Fruit fly (Drosophila melanogaster) whole organism, wandering third instar larva: Measurements from ENCODE around the gene Ance-3.

Experiments used
- Abd-B ChIP-seq: fragments of >200 bp; optimal IDR thresholded peaks from 2 replicates; lab custom pipeline; 2017; ENCODE audit warnings: missing biosample characterization, missing genetic modification characterization
- CG9705 ChIP-seq: fragments of 200-800 bp; sonication (Bioruptor generic); optimal IDR thresholded peaks from 2 replicates; lab custom pipeline; 2018; ENCODE audit warnings: missing biosample characterization, mild to moderate bottlenecking, missing genetic modification characterization
- GATAd ChIP-seq: sonication (Bioruptor generic); optimal IDR thresholded peaks from 2 replicates; lab custom pipeline; 2016; ENCODE audit warnings: missing biosample characterization, missing genetic modification characterization
- HLH106 ChIP-seq: fragments of 200-800 bp; optimal IDR thresholded peaks from 3 replicates; lab custom pipeline; 2019; ENCODE audit warnings: missing biosample characterization, mild to moderate bottlenecking, missing genetic modification characterization, moderate library complexity
- Hnf4 ChIP-seq: fragments of 200-800 bp; sonication (Bioruptor generic); optimal IDR thresholded peaks from 2 replicates; lab custom pipeline; 2016; ENCODE audit warnings: missing biosample characterization, mild to moderate bottlenecking, missing genetic modification characterization
- Hr78 ChIP-seq: fragments of >200 bp; optimal IDR thresholded peaks from 2 replicates; lab custom pipeline; 2017; ENCODE audit warnings: missing biosample characterization, missing genetic modification characterization
- Hr83 ChIP-seq: fragments of 200-300 bp; sonication (Bioruptor generic); optimal IDR thresholded peaks from 2 replicates; lab custom pipeline; 2016; ENCODE audit warnings: missing biosample characterization, mild to moderate bottlenecking, missing genetic modification characterization, moderate library complexity; ENCODE audit not compliant: poor library complexity, severe bottlenecking
- Jra ChIP-seq: sonication (Bioruptor generic); optimal IDR thresholded peaks from 2 replicates; lab custom pipeline; 2016; ENCODE audit warnings: missing biosample characterization, missing genetic modification characterization
- Mio ChIP-seq: sonication (Bioruptor generic); optimal IDR thresholded peaks from 2 replicates; lab custom pipeline; 2016; ENCODE audit warnings: missing biosample characterization, missing genetic modification characterization
- Myc ChIP-seq: fragments of >200 bp; optimal IDR thresholded peaks from 2 replicates; lab custom pipeline; 2017
- N ChIP-seq: fragments of >200 bp; optimal IDR thresholded peaks from 2 replicates; lab custom pipeline; 2018; ENCODE audit warnings: missing biosample characterization, missing external identifiers, missing genetic modification characterization
- OdsH ChIP-seq: fragments of 200-800 bp; sonication (Bioruptor generic); optimal IDR thresholded peaks from 2 replicates; lab custom pipeline; 2016; ENCODE audit warnings: missing biosample characterization, mild to moderate bottlenecking, missing genetic modification characterization
- Rel ChIP-seq, 2 experiments: fragments of 200-800 bp; sonication (Bioruptor generic) in 1 of 2; optimal IDR thresholded peaks; 2 replicates in 1 of 2; 3 replicates in 1 of 2; lab custom pipeline; 2016 to 2019; ENCODE audit warnings: mild to moderate bottlenecking in 2 of 2, missing biosample characterization in 2 of 2, missing genetic modification characterization in 2 of 2, moderate library complexity in 1 of 2
- Sp1 ChIP-seq: fragments of 200-800 bp; sonication (Bioruptor generic); optimal IDR thresholded peaks from 3 replicates; lab custom pipeline; 2019; ENCODE audit warnings: missing biosample characterization, mild to moderate bottlenecking, missing genetic modification characterization, moderate library complexity
- Vsx2 ChIP-seq: fragments of 200-300, 225-300 bp; sonication (Bioruptor generic); optimal IDR thresholded peaks from 2 replicates; lab custom pipeline; 2018; ENCODE audit warnings: missing biosample characterization, missing genetic modification characterization; ENCODE audit not compliant: partially characterized antibody
- br ChIP-seq: fragments of 200-800 bp; sonication (Bioruptor generic); optimal IDR thresholded peaks from 2 replicates; lab custom pipeline; 2016; ENCODE audit warnings: missing biosample characterization, missing genetic modification characterization
- dl ChIP-seq, 2 experiments: fragments of 175-275, 200-275 bp in 1 of 2; fragments of 200-275 bp in 1 of 2; sonication (Bioruptor generic); optimal IDR thresholded peaks; lab custom pipeline; 2018; ENCODE audit warnings: mild to moderate bottlenecking in 2 of 2, missing biosample characterization in 2 of 2, missing genetic modification characterization in 2 of 2, moderate library complexity in 2 of 2; ENCODE audit not compliant: partially characterized antibody in 2 of 2, insufficient read depth in 1 of 2
- dmrt93B ChIP-seq: fragments of 200-800 bp; sonication (Bioruptor generic); optimal IDR thresholded peaks from 2 replicates; lab custom pipeline; 2018; ENCODE audit warnings: missing biosample characterization, mild to moderate bottlenecking, missing genetic modification characterization
- ey ChIP-seq: fragments of 200-800 bp; sonication (Bioruptor generic); optimal IDR thresholded peaks from 2 replicates; lab custom pipeline; 2016; ENCODE audit warnings: missing biosample characterization, missing genetic modification characterization
- foxo ChIP-seq, 2 experiments: fragments of 200-800 bp; sonication (Bioruptor generic); optimal IDR thresholded peaks; 2 replicates in 1 of 2; 3 replicates in 1 of 2; lab custom pipeline; 2016 to 2017; ENCODE audit warnings: missing biosample characterization in 2 of 2, missing genetic modification characterization in 2 of 2
- fru ChIP-seq: fragments of 200-800 bp; sonication (Bioruptor generic); optimal IDR thresholded peaks from 3 replicates; lab custom pipeline; 2016; ENCODE audit warnings: missing biosample characterization, mild to moderate bottlenecking, missing genetic modification characterization
- h ChIP-seq: fragments of 200-800 bp; sonication (Bioruptor generic); optimal IDR thresholded peaks from 3 replicates; lab custom pipeline; 2016; ENCODE audit warnings: missing biosample characterization, mild to moderate bottlenecking, missing genetic modification characterization
- jim ChIP-seq: fragments of 175-275, 200-325 bp; sonication (Bioruptor generic); optimal IDR thresholded peaks from 2 replicates; lab custom pipeline; 2016; ENCODE audit warnings: missing biosample characterization, mild to moderate bottlenecking, missing genetic modification characterization
- lola ChIP-seq: fragments of >200 bp; optimal IDR thresholded peaks from 2 replicates; lab custom pipeline; 2017; ENCODE audit warnings: missing biosample characterization, missing genetic modification characterization
- psq ChIP-seq: fragments of 200-800 bp; sonication (Bioruptor generic); optimal IDR thresholded peaks from 3 replicates; lab custom pipeline; 2017; ENCODE audit warnings: missing biosample characterization, mild to moderate bottlenecking, missing genetic modification characterization, moderate library complexity
- sage ChIP-seq: fragments of 200-800 bp; sonication (Bioruptor generic); optimal IDR thresholded peaks from 2 replicates; lab custom pipeline; 2016; ENCODE audit warnings: missing biosample characterization, mild to moderate bottlenecking, missing genetic modification characterization
- sv ChIP-seq: fragments of 200-800 bp; sonication (Bioruptor generic); optimal IDR thresholded peaks from 3 replicates; lab custom pipeline; 2016; ENCODE audit warnings: missing biosample characterization, missing genetic modification characterization
- usp ChIP-seq: fragments of >200 bp; optimal IDR thresholded peaks from 2 replicates; lab custom pipeline; 2017; ENCODE audit warnings: missing biosample characterization, missing genetic modification characterization
- woc ChIP-seq: sonication (Bioruptor generic); optimal IDR thresholded peaks from 2 replicates; lab custom pipeline; 2016; ENCODE audit warnings: missing biosample characterization, mild to moderate bottlenecking, missing genetic modification characterization

Gene Ance-3

DNA sequence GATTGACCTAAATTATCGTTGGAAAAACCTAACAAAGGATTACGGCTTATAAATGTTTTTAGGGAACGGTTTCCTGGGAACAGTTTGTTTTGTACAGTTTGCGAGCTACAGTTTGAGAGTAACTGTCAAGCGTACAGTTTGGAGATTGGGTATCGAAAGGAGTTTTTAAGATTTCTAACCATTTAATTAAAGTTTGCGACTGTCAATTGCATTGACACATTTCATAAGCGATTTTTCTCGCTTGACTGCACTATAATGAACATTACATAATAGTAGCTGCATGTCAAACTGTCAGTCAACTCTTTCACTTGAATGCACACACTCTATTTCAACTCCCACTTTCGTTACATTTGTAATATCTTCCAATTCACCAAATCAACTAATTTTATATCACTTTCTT lies 21.7 kb upstream of the Ance-3 start:
- TF ChIP-seq Myc (lab: Kevin White, UChicago) (peak; percentile 66), ey (GFP tag; lab: Kevin White, UChicago) (no peak), N (GFP tag; lab: Kevin White, UChicago) (no peak)
- TF ChIP-seq, all 38 proteins: peak for 1

dm6 chr2L:13893439-13893838 lies 21.1 kb upstream of the Ance-3 start:
- TF ChIP-seq Hnf4 (no peak), CG9705 (GFP tag; lab: Kevin White, UChicago) (no peak), OdsH (GFP tag; lab: Kevin White, UChicago) (peak; percentile 28), Sp1 (GFP tag; lab: Kevin White, UChicago) (peak; percentile 44), Hr83 (GFP tag; lab: Kevin White, UChicago) (no peak), GATAd (GFP tag; lab: Kevin White, UChicago) (no peak), fru (peak; percentile 24), lola (GFP tag; lab: Kevin White, UChicago) (no peak), Rel (GFP tag; optimal IDR thresholded peaks at IDR 0.05; lab: Kevin White, UChicago) (no peak), Rel (tag; optimal IDR thresholded peaks at IDR 0.05; lab: Kevin White, UChicago) (no peak), ey (GFP tag; lab: Kevin White, UChicago) (peak; percentile 32), N (GFP tag; lab: Kevin White, UChicago) (no peak), dmrt93B (GFP tag; lab: Kevin White, UChicago) (no peak), h (GFP tag; lab: Kevin White, UChicago) (peak; percentile 31), sv (GFP tag; lab: Kevin White, UChicago) (no peak), Hr78 (no peak), foxo (GFP tag; optimal IDR thresholded peaks at IDR 0.05; lab: Kevin White, UChicago) (peak in 1 of 2 experiments; percentile 49), jim (GFP tag; lab: Kevin White, UChicago) (no peak), Mio (GFP tag; lab: Kevin White, UChicago) (no peak), Vsx2 (GFP tag; lab: Kevin White, UChicago) (no peak), HLH106 (peak; percentile 55), br (no peak), dl (GFP tag; optimal IDR thresholded peaks at IDR 0.05; lab: Kevin White, UChicago; ENCODE audit: insufficient read depth in 1 of 2, partially characterized antibody in 2 of 2) (no peak), woc (no peak), usp (GFP tag; lab: Kevin White, UChicago) (no peak), psq (GFP tag; lab: Kevin White, UChicago) (peak; percentile 25), Jra (GFP tag; lab: Kevin White, UChicago) (no peak)

dm6 chr2L:13900111-13900930 lies 14.2 kb upstream of the Ance-3 start:
- TF ChIP-seq Rel (GFP tag; optimal IDR thresholded peaks at IDR 0.05; lab: Kevin White, UChicago) = no peak
- peak; percentile 99 for TF ChIP-seq Rel (tag; optimal IDR thresholded peaks at IDR 0.05; lab: Kevin White, UChicago)
- TF ChIP-seq fru = peak; percentile 50
- TF ChIP-seq h (GFP tag; lab: Kevin White, UChicago) = peak; percentile 4
- TF ChIP-seq ey (GFP tag; lab: Kevin White, UChicago) = no peak

DNA sequence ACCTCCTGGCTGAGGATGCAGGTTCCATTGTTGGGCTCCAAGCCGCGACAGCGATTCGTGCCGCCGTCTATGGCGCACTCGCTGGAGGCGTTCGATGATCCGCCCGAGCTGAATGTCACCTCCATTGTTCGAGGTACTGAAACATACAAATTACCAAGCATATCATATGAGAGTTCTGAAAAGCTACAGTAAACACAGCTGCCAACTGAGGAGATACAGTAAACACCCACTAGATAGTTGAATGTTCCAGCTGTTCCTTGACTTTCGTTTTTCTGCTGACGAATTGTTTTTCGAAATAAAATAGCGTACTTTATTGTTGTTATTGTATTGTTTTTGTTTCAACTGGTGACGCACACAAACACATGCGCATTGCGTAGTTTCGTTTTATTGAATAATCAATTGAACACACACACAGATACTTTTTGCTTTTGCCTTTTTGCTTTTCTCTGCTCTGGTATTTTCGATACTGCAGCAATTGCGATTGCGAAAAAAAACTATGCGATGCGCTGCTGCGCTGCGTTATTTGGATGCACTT lies 10.7 kb upstream of the Ance-3 start:
- TF ChIP-seq Hr83 (GFP tag; lab: Kevin White, UChicago) = peak; percentile 86
- TF ChIP-seq sage (GFP tag; lab: Kevin White, UChicago) = no peak
- peak; percentile 3 for TF ChIP-seq CG9705 (GFP tag; lab: Kevin White, UChicago)
- no peak for TF ChIP-seq Abd-B (GFP tag; lab: Kevin White, UChicago)
- TF ChIP-seq, all 38 proteins: peak for 2
